Fruit fly (Drosophila melanogaster) whole organism, embryonic: ENCODE results near the gene CG13114.
A peak's percentile ranks its signal among the peaks of the same experiment; 100 is the strongest.

Experiments
- Asciz ChIP-seq: fragments of 200-800 bp; sonication (Bioruptor generic); optimal IDR thresholded peaks from 2 replicates; lab custom pipeline; 2017; ENCODE audit warnings: missing biosample characterization, mild to moderate bottlenecking, missing genetic modification characterization, missing genetic modification reagents
- CG10209 ChIP-seq: fragments of 200-800 bp; sonication (Bioruptor generic); optimal IDR thresholded peaks from 3 replicates; lab custom pipeline; 2017; ENCODE audit warnings: missing biosample characterization, mild to moderate bottlenecking, missing genetic modification characterization, missing genetic modification reagents
- CG10654 ChIP-seq: fragments of 200-800 bp; sonication (Bioruptor generic); optimal IDR thresholded peaks from 2 replicates; lab custom pipeline; 2016; ENCODE audit warnings: missing biosample characterization, missing genetic modification characterization
- CG10979 ChIP-seq: fragments of 200-800 bp; sonication (Bioruptor generic); optimal IDR thresholded peaks from 2 replicates; lab custom pipeline; 2018; ENCODE audit warnings: missing biosample characterization, mild to moderate bottlenecking, missing genetic modification characterization, moderate library complexity
- CG11247 ChIP-seq: fragments of 200-800 bp; sonication (Bioruptor generic); IDR thresholded peaks from 2 replicates; pipeline ENCODE4 v1.3.6; 2022; ENCODE audit warnings: missing biosample characterization, missing genetic modification characterization
- CG12391 ChIP-seq: fragments of 200-800 bp; sonication (Bioruptor generic); optimal IDR thresholded peaks from 3 replicates; lab custom pipeline; 2018; ENCODE audit warnings: missing biosample characterization, mild to moderate bottlenecking, missing genetic modification characterization, moderate library complexity
- CG13775 ChIP-seq: fragments of 200-800 bp; sonication (Bioruptor generic); optimal IDR thresholded peaks from 3 replicates; lab custom pipeline; 2017; ENCODE audit warnings: missing biosample characterization, mild to moderate bottlenecking, missing genetic modification characterization
- CG14710 ChIP-seq: fragments of 200-800 bp; sonication (Bioruptor generic); optimal IDR thresholded peaks from 3 replicates; lab custom pipeline; 2019; ENCODE audit warnings: missing biosample characterization, mild to moderate bottlenecking, missing genetic modification characterization, moderate library complexity
- CG17361 ChIP-seq: fragments of 200-800 bp; sonication (Bioruptor generic); IDR thresholded peaks from 3 replicates; pipeline ENCODE4 v1.3.6; 2022; ENCODE audit warnings: missing biosample characterization, missing genetic modification characterization
- CG17829 ChIP-seq: fragments of 200-800 bp; optimal IDR thresholded peaks from 2 replicates; lab custom pipeline; 2019; ENCODE audit warnings: missing biosample characterization, mild to moderate bottlenecking, missing genetic modification characterization, moderate library complexity
- CG18262 ChIP-seq: fragments of 200-800 bp; optimal IDR thresholded peaks from 3 replicates; lab custom pipeline; 2019; ENCODE audit warnings: missing biosample characterization, mild to moderate bottlenecking, missing genetic modification characterization, moderate library complexity
- CG30020 ChIP-seq: fragments of 200-800 bp; optimal IDR thresholded peaks from 2 replicates; lab custom pipeline; 2019; ENCODE audit warnings: missing biosample characterization, mild to moderate bottlenecking, missing genetic modification characterization, moderate library complexity
- CG30403 ChIP-seq: fragments of 200-800 bp; sonication (Bioruptor generic); optimal IDR thresholded peaks from 3 replicates; lab custom pipeline; 2016; ENCODE audit warnings: missing biosample characterization, missing genetic modification characterization
- CG31441 ChIP-seq: fragments of 200-800 bp; sonication (Bioruptor generic); IDR thresholded peaks from 2 replicates; pipeline ENCODE4 v1.3.6; 2022; ENCODE audit warnings: missing biosample characterization, missing genetic modification characterization
- CG33557 ChIP-seq: fragments of 200-800 bp; sonication (Bioruptor generic); optimal IDR thresholded peaks from 2 replicates; lab custom pipeline; 2019; ENCODE audit warnings: missing biosample characterization, mild to moderate bottlenecking, missing genetic modification characterization, moderate library complexity
- CG4424 ChIP-seq: fragments of 200-800 bp; sonication (Bioruptor generic); optimal IDR thresholded peaks from 3 replicates; lab custom pipeline; 2016; ENCODE audit warnings: missing biosample characterization, missing genetic modification characterization
- CG7556 ChIP-seq: fragments of 200-800 bp; sonication (Bioruptor generic); optimal IDR thresholded peaks from 2 replicates; lab custom pipeline; 2017; ENCODE audit warnings: missing biosample characterization, mild to moderate bottlenecking, missing genetic modification characterization
- CG7839 ChIP-seq: fragments of 200-800 bp; sonication (Bioruptor generic); optimal IDR thresholded peaks from 3 replicates; lab custom pipeline; 2018; ENCODE audit warnings: missing biosample characterization, mild to moderate bottlenecking, missing genetic modification characterization, moderate library complexity
- CG7928 ChIP-seq: fragments of 200-800 bp; sonication (Bioruptor generic); optimal IDR thresholded peaks from 2 replicates; lab custom pipeline; 2017; ENCODE audit warnings: missing biosample characterization, mild to moderate bottlenecking, missing genetic modification characterization
- CG7987 ChIP-seq: fragments of 200-800 bp; sonication (Bioruptor generic); optimal IDR thresholded peaks from 2 replicates; lab custom pipeline; 2018; ENCODE audit warnings: missing biosample characterization, mild to moderate bottlenecking, missing genetic modification characterization, moderate library complexity
- CG8359 ChIP-seq: fragments of 200-800 bp; sonication (Bioruptor generic); optimal IDR thresholded peaks from 2 replicates; lab custom pipeline; 2017; ENCODE audit warnings: missing biosample characterization, mild to moderate bottlenecking, missing genetic modification characterization, borderline replicate concordance
- CG9727 ChIP-seq: fragments of 200-800 bp; sonication (Bioruptor generic); optimal IDR thresholded peaks from 3 replicates; lab custom pipeline; 2017; ENCODE audit warnings: missing biosample characterization, mild to moderate bottlenecking, missing genetic modification characterization
- CrebB ChIP-seq: fragments of 200-800 bp; sonication (Bioruptor generic); optimal IDR thresholded peaks from 3 replicates; lab custom pipeline; 2018; ENCODE audit warnings: missing biosample characterization, mild to moderate bottlenecking, missing genetic modification characterization
- D ChIP-seq, 2 experiments: fragments of 200-800 bp in 1 of 2; fragments of >200 bp in 1 of 2; sonication (Bioruptor generic) in 1 of 2; optimal IDR thresholded peaks; 2 replicates in 1 of 2; 3 replicates in 1 of 2; lab custom pipeline; 2017; ENCODE audit warnings: mild to moderate bottlenecking in 1 of 2, missing biosample characterization in 1 of 2, missing genetic modification characterization in 1 of 2, missing genetic modification reagents in 1 of 2
- D19A ChIP-seq: fragments of 200-800 bp; optimal IDR thresholded peaks from 3 replicates; lab custom pipeline; 2019; ENCODE audit warnings: missing biosample characterization, mild to moderate bottlenecking, missing genetic modification characterization, moderate library complexity
- E2f1 ChIP-seq: fragments of 200-800 bp; sonication (Bioruptor generic); IDR thresholded peaks from 2 replicates; pipeline ENCODE4 v1.3.6; 2022; ENCODE audit warnings: missing biosample characterization, missing genetic modification characterization
- Fer3 ChIP-seq: fragments of 200-800 bp; sonication (Bioruptor generic); optimal IDR thresholded peaks from 2 replicates; lab custom pipeline; 2018; ENCODE audit warnings: missing biosample characterization, mild to moderate bottlenecking, missing genetic modification characterization, moderate library complexity
- H15 ChIP-seq: fragments of 200-800 bp; sonication (Bioruptor generic); IDR thresholded peaks from 3 replicates; pipeline ENCODE4 v1.3.6; 2022; ENCODE audit warnings: missing biosample characterization, missing genetic modification characterization
- Mes4 ChIP-seq: fragments of 200-800 bp; sonication (Bioruptor generic); optimal IDR thresholded peaks from 2 replicates; lab custom pipeline; 2016; ENCODE audit warnings: missing biosample characterization, missing genetic modification characterization
- Nf-YB ChIP-seq: fragments of 200-800 bp; sonication (Bioruptor generic); optimal IDR thresholded peaks from 3 replicates; lab custom pipeline; 2019; ENCODE audit warnings: missing biosample characterization, mild to moderate bottlenecking, missing genetic modification characterization, moderate library complexity
- Ravus ChIP-seq: fragments of 200-800 bp; sonication (Bioruptor generic); IDR thresholded peaks from 2 replicates; pipeline ENCODE4 v1.3.6; 2022; ENCODE audit warnings: missing biosample characterization, missing genetic modification characterization
- Sox100B ChIP-seq: fragments of 200-800 bp; sonication (Bioruptor generic); optimal IDR thresholded peaks from 3 replicates; lab custom pipeline; 2018; ENCODE audit warnings: missing biosample characterization, mild to moderate bottlenecking, missing genetic modification characterization
- Sox102F ChIP-seq: fragments of 200-800 bp; sonication (Bioruptor generic); optimal IDR thresholded peaks from 2 replicates; lab custom pipeline; 2018; ENCODE audit warnings: missing biosample characterization, mild to moderate bottlenecking, missing genetic modification characterization, moderate library complexity
- Ssrp ChIP-seq: fragments of 200-800 bp; sonication (Bioruptor generic); optimal IDR thresholded peaks from 2 replicates; lab custom pipeline; 2018; ENCODE audit warnings: missing biosample characterization, mild to moderate bottlenecking, missing genetic modification characterization, moderate library complexity
- Xrp1 ChIP-seq: fragments of 200-800 bp; sonication (Bioruptor generic); IDR thresholded peaks from 2 replicates; pipeline ENCODE4 v1.3.6; 2022; ENCODE audit warnings: missing biosample characterization, missing genetic modification characterization
- chif ChIP-seq, 2 experiments: fragments of 200-800 bp; sonication (Bioruptor generic); optimal IDR thresholded peaks; 3 replicates each; lab custom pipeline; 2016; ENCODE audit warnings: missing biosample characterization in 2 of 2, missing genetic modification characterization in 2 of 2
- dm ChIP-seq: fragments of 200-800 bp; sonication (Bioruptor generic); optimal IDR thresholded peaks from 3 replicates; lab custom pipeline; 2016; ENCODE audit warnings: missing biosample characterization, missing genetic modification characterization
- emc ChIP-seq: fragments of 200-800 bp; sonication (Bioruptor generic); optimal IDR thresholded peaks from 2 replicates; lab custom pipeline; 2016; ENCODE audit warnings: missing biosample characterization, missing genetic modification characterization
- gt ChIP-seq: fragments of 200-800 bp; sonication (Bioruptor generic); IDR thresholded peaks from 2 replicates; pipeline ENCODE4 v1.3.6; 2022; ENCODE audit warnings: missing biosample characterization, missing genetic modification characterization
- jing ChIP-seq: fragments of 200-800 bp; sonication (Bioruptor generic); optimal IDR thresholded peaks from 2 replicates; lab custom pipeline; 2018; ENCODE audit warnings: missing biosample characterization, mild to moderate bottlenecking, missing genetic modification characterization
- lola ChIP-seq, 3 experiments: fragments of >200 bp in 2 of 3; fragments of 200-800 bp in 1 of 3; sonication (Bioruptor generic) in 1 of 3; optimal IDR thresholded peaks; 2 replicates each; lab custom pipeline; 2017 to 2019; ENCODE audit warnings: missing biosample characterization in 3 of 3, missing genetic modification characterization in 3 of 3, mild to moderate bottlenecking in 1 of 3, moderate library complexity in 1 of 3
- nau ChIP-seq: fragments of 200-800 bp; sonication (Bioruptor generic); optimal IDR thresholded peaks from 3 replicates; lab custom pipeline; 2017; ENCODE audit warnings: missing biosample characterization, mild to moderate bottlenecking, missing genetic modification characterization, missing genetic modification reagents
- nerfin-1 ChIP-seq: fragments of 200-800 bp; sonication (Bioruptor generic); optimal IDR thresholded peaks from 3 replicates; lab custom pipeline; 2019; ENCODE audit warnings: missing biosample characterization, mild to moderate bottlenecking, missing genetic modification characterization, moderate library complexity
- nmo ChIP-seq: fragments of 200-800 bp; sonication (Bioruptor generic); optimal IDR thresholded peaks from 2 replicates; lab custom pipeline; 2018; ENCODE audit warnings: missing biosample characterization, mild to moderate bottlenecking, missing genetic modification characterization, moderate library complexity
- prd ChIP-seq, 3 experiments: fragments of >200 bp in 2 of 3; fragments of 200-800 bp in 1 of 3; sonication (Bioruptor generic) in 1 of 3; optimal IDR thresholded peaks in 2 of 3; IDR thresholded peaks in 1 of 3; 2 replicates in 2 of 3; 3 replicates in 1 of 3; pipeline versions ENCODE4 v1.3.6 to Lab custom; 2017 to 2022; ENCODE audit warnings: missing biosample characterization in 1 of 3, missing genetic modification characterization in 1 of 3
- unpg ChIP-seq: fragments of 200-800 bp; sonication (Bioruptor generic); optimal IDR thresholded peaks from 3 replicates; lab custom pipeline; 2018; ENCODE audit warnings: missing biosample characterization, mild to moderate bottlenecking, missing genetic modification characterization, moderate library complexity
- zen ChIP-seq: fragments of 200-800 bp; sonication (Bioruptor generic); optimal IDR thresholded peaks from 3 replicates; lab custom pipeline; 2018; ENCODE audit warnings: missing biosample characterization, mild to moderate bottlenecking, missing genetic modification characterization, moderate library complexity
- zf30C ChIP-seq: fragments of 200-800 bp; sonication (Bioruptor generic); optimal IDR thresholded peaks from 3 replicates; lab custom pipeline; 2018; ENCODE audit warnings: missing biosample characterization, mild to moderate bottlenecking, missing genetic modification characterization

CG13114 gene

DNA sequence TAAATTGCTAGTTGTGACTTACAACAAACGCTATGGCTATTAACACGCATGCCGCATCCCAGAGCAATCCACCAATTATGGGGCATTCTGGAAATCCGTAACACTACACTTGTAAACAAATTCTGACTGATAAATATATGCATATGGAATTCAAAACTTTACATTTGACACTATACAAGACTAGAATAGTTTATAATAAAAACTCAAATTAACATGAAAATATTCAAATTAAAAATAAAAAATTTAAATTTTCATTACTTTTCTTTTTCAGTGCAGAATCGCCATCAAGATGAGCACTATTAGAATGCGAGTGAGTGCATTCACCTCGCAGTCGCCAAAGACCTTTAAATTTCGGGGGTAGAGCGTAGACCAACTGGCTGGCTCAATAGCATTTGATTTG lies 40.3 kb downstream of the CG13114 start (continued):
- TF ChIP-seq CG7987 (no peak), CG30020 (tag; lab: Kevin White, UChicago) (no peak), CG17829 (tag; lab: Kevin White, UChicago) (peak; percentile 78), emc (GFP tag; lab: Kevin White, UChicago) (no peak), CG31441 (peak; percentile 62), nau (GFP tag; lab: Kevin White, UChicago) (no peak), CG8359 (GFP tag; lab: Kevin White, UChicago) (no peak), jing (GFP tag; lab: Kevin White, UChicago) (no peak), CG12391 (tag; lab: Kevin White, UChicago) (peak; percentile 46), Asciz (GFP tag; lab: Kevin White, UChicago) (peak; percentile 31), CG7928 (no peak), gt (no peak), CG9727 (peak; percentile 60), E2f1 (peak; percentile 15; the same call in 1 of the 2 replicates), Fer3 (no peak), CG7556 (GFP tag; lab: Kevin White, UChicago) (peak; percentile 15), nerfin-1 (tag; lab: Kevin White, UChicago) (peak; percentile 5), prd (optimal IDR thresholded peaks at IDR 0.05; lab: Kevin White, UChicago) (no peak), prd (GFP tag; IDR thresholded peaks at IDR 0.05; lab: Robert Waterston, UW) (peak; percentile 60; the same call in 1 of the 3 replicates), CG17361 (GFP tag; lab: Robert Waterston, UW) (0 out of 3 replicates have a peak, but pooled peaks have one; percentile 48), CG18262 (peak; percentile 79), CG10209 (GFP tag; lab: Kevin White, UChicago) (peak; percentile 15), H15 (GFP tag; lab: Robert Waterston, UW) (no peak), CG14710 (tag; lab: Kevin White, UChicago) (peak; percentile 71), CG4424 (GFP tag; lab: Kevin White, UChicago) (peak; percentile 30), Nf-YB (GFP tag; lab: Kevin White, UChicago) (peak; percentile 35), Ravus (GFP tag; lab: Robert Waterston, UW) (no peak), zf30C (peak; percentile 35), CG11247 (GFP tag; lab: Robert Waterston, UW) (no peak), unpg (GFP tag; lab: Kevin White, UChicago) (peak; percentile 12), zen (tag; lab: Kevin White, UChicago) (peak; percentile 50), CG30403 (no peak), Sox102F (GFP tag; lab: Kevin White, UChicago) (no peak), lola (GFP tag; optimal IDR thresholded peaks at IDR 0.05; lab: Kevin White, UChicago) (peak in 1 of 3 experiments; percentile 75), Ssrp (tag; lab: Kevin White, UChicago) (peak; percentile 22), CG13775 (GFP tag; lab: Kevin White, UChicago) (peak; percentile 1), CrebB (no peak), Sox100B (GFP tag; lab: Kevin White, UChicago) (peak; percentile 25), Xrp1 (GFP tag; lab: Robert Waterston, UW) (peak; percentile 73), CG7839 (tag; lab: Kevin White, UChicago) (peak; percentile 39), CG10654 (GFP tag; lab: Kevin White, UChicago) (no peak), D (optimal IDR thresholded peaks at IDR 0.05; lab: Kevin White, UChicago) (no peak), D (GFP tag; optimal IDR thresholded peaks at IDR 0.05; lab: Kevin White, UChicago) (peak; percentile 21), D19A (tag; lab: Kevin White, UChicago) (peak; percentile 32), CG10979 (tag; lab: Kevin White, UChicago) (peak; percentile 77), chif (GFP tag; optimal IDR thresholded peaks at IDR 0.05; lab: Kevin White, UChicago) (peak in 1 of 2 experiments; percentile 13), nmo (GFP tag; lab: Kevin White, UChicago) (peak; percentile 57), CG33557 (GFP tag; lab: Kevin White, UChicago) (peak; percentile 2), dm (GFP tag; lab: Kevin White, UChicago) (no peak), Mes4 (GFP tag; lab: Kevin White, UChicago) (no peak)
